Fruit fly (Drosophila melanogaster) whole organism: ENCODE data around the gene CG5004.

Experiments
- CG8478 ChIP-seq: fragments of >200 bp; optimal IDR thresholded peaks from 2 replicates; lab custom pipeline; 2018; ENCODE audit warnings: inconsistent platforms
- Dll ChIP-seq: fragments of >200 bp; optimal IDR thresholded peaks from 2 replicates; lab custom pipeline; 2017
- EcR ChIP-seq, 2 experiments: fragments of >200 bp; optimal IDR thresholded peaks; 2 replicates each; lab custom pipeline; 2017; ENCODE audit warnings: missing biosample characterization in 2 of 2, missing genetic modification characterization in 2 of 2, missing genetic modification reagents in 2 of 2
- pan ChIP-seq: fragments of >200 bp; optimal IDR thresholded peaks from 2 replicates; lab custom pipeline; 2017
- psq ChIP-seq: fragments of >200 bp; optimal IDR thresholded peaks from 2 replicates; lab custom pipeline; 2017
- usp ChIP-seq: fragments of >200 bp; optimal IDR thresholded peaks from 2 replicates; lab custom pipeline; 2017; ENCODE audit warnings: missing biosample characterization, missing genetic modification characterization, mixed read lengths

DNA sequence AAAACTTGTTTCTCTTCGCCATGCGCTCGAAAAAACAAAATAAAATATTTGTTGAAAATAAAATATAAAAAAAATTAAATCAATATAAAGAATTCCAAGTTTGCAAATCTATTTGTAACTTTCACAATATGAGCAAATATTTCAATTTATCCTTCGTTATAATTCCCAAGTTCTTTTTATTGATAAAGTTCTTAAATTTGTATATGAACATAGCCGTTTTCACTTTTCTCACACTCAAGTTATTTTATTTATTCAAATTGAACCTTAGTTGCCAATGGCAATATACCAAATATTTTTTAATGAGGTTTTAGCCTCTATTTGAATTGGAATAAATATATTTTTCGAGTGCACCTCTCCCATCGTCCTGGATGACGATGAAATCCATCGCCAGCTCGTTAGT, 25.3 kb downstream of the CG5004 start:
- TF ChIP-seq pan (lab: Kevin White, UChicago) (no peak), psq (lab: Kevin White, UChicago) (no peak), Dll (lab: Kevin White, UChicago) (no peak), CG8478 (lab: Kevin White, UChicago) (no peak), EcR (GFP tag; optimal IDR thresholded peaks at IDR 0.05; lab: Kevin White, UChicago) (no peak), usp (no peak)
